Worm (Caenorhabditis elegans): ENCODE results near the gene ZK250.14.

ce11 chrII:1989010-1989409 is 44.0 kb upstream of the ZK250.14 start, which contains the start of gene math-44:
- TF ChIP-seq lsy-2 (tag; optimal IDR thresholded peaks at IDR 0.05) (no peak), zag-1 (tag; optimal IDR thresholded peaks at IDR 0.05) (no peak), F13H6.1 (tag; optimal IDR thresholded peaks at IDR 0.05) (no peak), snpc-4 (tag; optimal IDR thresholded peaks at IDR 0.05) (no peak), unc-62 (GFP tag; optimal IDR thresholded peaks at IDR 0.05) (no peak), crh-2 (tag; optimal IDR thresholded peaks at IDR 0.05) (no peak), lin-13 (GFP tag; optimal IDR thresholded peaks at IDR 0.05) (no peak), gmeb-1 (tag; optimal IDR thresholded peaks at IDR 0.05) (no peak), sma-9 (GFP tag; optimal IDR thresholded peaks at IDR 0.05) (no peak), sma-9 (tag; optimal IDR thresholded peaks at IDR 0.05) (no peak), nhr-21 (tag; optimal IDR thresholded peaks at IDR 0.05) (no peak), elt-1 (tag; optimal IDR thresholded peaks at IDR 0.05) (no peak), nhr-11 (tag; optimal IDR thresholded peaks at IDR 0.05) (no peak), skn-1 (tag; optimal IDR thresholded peaks at IDR 0.05) (no peak)

Measured in whole organism, L2 larva.